Worm (Caenorhabditis elegans): ENCODE data around the gene best-20.

best-20 gene

ce11 chrIV:3755921-3756320 is at the start of gene best-20:
Gene best-20 (plus strand): TSS chrIV:3756221.
- TF ChIP-seq tra-4 (tag; optimal IDR thresholded peaks at IDR 0.05) (no peak), tbx-11 (GFP tag; IDR thresholded peaks at IDR 0.05) (no peak), ceh-13 (GFP tag; optimal IDR thresholded peaks at IDR 0.05) (no peak), sea-1 (GFP tag; conservative IDR thresholded peaks at IDR 0.05) (no peak), B0310.2 (tag; optimal IDR thresholded peaks at IDR 0.05) (no peak), flt-1 (GFP tag; IDR thresholded peaks at IDR 0.05) (no peak), scrt-1 (GFP tag; IDR thresholded peaks at IDR 0.05) (no peak), aly-1 (tag; optimal IDR thresholded peaks at IDR 0.05) (no peak), ets-7 (tag; optimal IDR thresholded peaks at IDR 0.05) (no peak), hmg-4 (GFP tag; optimal IDR thresholded peaks at IDR 0.05) (no peak), hmbx-1 (tag; optimal IDR thresholded peaks at IDR 0.05) (no peak), F13C5.2 (tag; optimal IDR thresholded peaks at IDR 0.05) (no peak), hnd-1 (tag; optimal IDR thresholded peaks at IDR 0.05) (no peak), pes-1 (GFP tag; IDR thresholded peaks at IDR 0.05) (no peak), ceh-36 (tag; optimal IDR thresholded peaks at IDR 0.05) (no peak), tbx-37 (GFP tag; conservative IDR thresholded peaks at IDR 0.05) (no peak)

ce11 chrIV:3709200-3709599 is 46.8 kb upstream of the best-20 start, which contains the start of gene Y37E11AL.1:
Gene Y37E11AL.1 (plus strand): TSS chrIV:3709500.
- no peak for TF ChIP-seq tbx-37 (GFP tag; conservative IDR thresholded peaks at IDR 0.05)
- TF ChIP-seq F13C5.2 (tag; optimal IDR thresholded peaks at IDR 0.05): no peak
- TF ChIP-seq tbx-11 (GFP tag; IDR thresholded peaks at IDR 0.05): no peak
- no peak for TF ChIP-seq hmg-4 (GFP tag; optimal IDR thresholded peaks at IDR 0.05)
- TF ChIP-seq ama-1 (optimal IDR thresholded peaks at IDR 0.05): no peak
- TF ChIP-seq pes-1 (GFP tag; IDR thresholded peaks at IDR 0.05): no peak

ce11 chrIV:3710737-3711136 is 45.3 kb upstream of the best-20 start:
- no peak for TF ChIP-seq flt-1 (GFP tag; IDR thresholded peaks at IDR 0.05)
- TF ChIP-seq ets-7 (tag; optimal IDR thresholded peaks at IDR 0.05): no peak
- no peak for TF ChIP-seq F13C5.2 (tag; optimal IDR thresholded peaks at IDR 0.05)
- TF ChIP-seq ceh-13 (GFP tag; optimal IDR thresholded peaks at IDR 0.05): no peak
- no peak for TF ChIP-seq sea-1 (GFP tag; conservative IDR thresholded peaks at IDR 0.05)
- no peak for TF ChIP-seq B0310.2 (tag; optimal IDR thresholded peaks at IDR 0.05)

ce11 chrIV:3719057-3719456 is 37.0 kb upstream of the best-20 start, which contains the start of gene Y37E11AM.3:
Gene Y37E11AM.3 (minus strand): TSS chrIV:3719157.
- TF ChIP-seq hnd-1 (tag; optimal IDR thresholded peaks at IDR 0.05) (no peak), tra-4 (tag; optimal IDR thresholded peaks at IDR 0.05) (no peak), hmbx-1 (tag; optimal IDR thresholded peaks at IDR 0.05) (no peak)

ce11 chrIV:3720644-3721043 is 35.4 kb upstream of the best-20 start:
- TF ChIP-seq hmg-4 (GFP tag; optimal IDR thresholded peaks at IDR 0.05) (no peak), flt-1 (GFP tag; IDR thresholded peaks at IDR 0.05) (no peak), ets-7 (tag; optimal IDR thresholded peaks at IDR 0.05) (no peak), ama-1 (optimal IDR thresholded peaks at IDR 0.05) (no peak), aly-1 (tag; optimal IDR thresholded peaks at IDR 0.05) (no peak), F13C5.2 (tag; optimal IDR thresholded peaks at IDR 0.05) (no peak), ceh-36 (tag; optimal IDR thresholded peaks at IDR 0.05) (no peak), hmbx-1 (tag; optimal IDR thresholded peaks at IDR 0.05) (no peak), hnd-1 (tag; optimal IDR thresholded peaks at IDR 0.05) (no peak), tra-4 (tag; optimal IDR thresholded peaks at IDR 0.05) (no peak), tbx-37 (GFP tag; conservative IDR thresholded peaks at IDR 0.05) (no peak), B0310.2 (tag; optimal IDR thresholded peaks at IDR 0.05) (no peak)

ce11 chrIV:3721973-3722372 is 34.0 kb upstream of the best-20 start:
- TF ChIP-seq B0310.2 (tag; optimal IDR thresholded peaks at IDR 0.05) (no peak), pes-1 (GFP tag; IDR thresholded peaks at IDR 0.05) (no peak), sea-1 (GFP tag; conservative IDR thresholded peaks at IDR 0.05) (no peak), ceh-36 (tag; optimal IDR thresholded peaks at IDR 0.05) (no peak), tbx-11 (GFP tag; IDR thresholded peaks at IDR 0.05) (no peak)

ce11 chrIV:3722690-3723089 is 33.3 kb upstream of the best-20 start, which contains the start of gene Y37E11AM.4:
Gene Y37E11AM.4 (minus strand): TSS chrIV:3722790.
- no peak for TF ChIP-seq aly-1 (tag; optimal IDR thresholded peaks at IDR 0.05)
- no peak for TF ChIP-seq scrt-1 (GFP tag; IDR thresholded peaks at IDR 0.05)
- no peak for TF ChIP-seq hnd-1 (tag; optimal IDR thresholded peaks at IDR 0.05)
- no peak for TF ChIP-seq ets-7 (tag; optimal IDR thresholded peaks at IDR 0.05)
- TF ChIP-seq ceh-13 (GFP tag; optimal IDR thresholded peaks at IDR 0.05): no peak
- TF ChIP-seq B0310.2 (tag; optimal IDR thresholded peaks at IDR 0.05): no peak
- no peak for TF ChIP-seq flt-1 (GFP tag; IDR thresholded peaks at IDR 0.05)

ce11 chrIV:3725361-3725760 is 30.7 kb upstream of the best-20 start, which contains the start of gene Y37E11AM.2:
Gene Y37E11AM.2 (minus strand): TSS chrIV:3725461.
- no peak for TF ChIP-seq ets-7 (tag; optimal IDR thresholded peaks at IDR 0.05)
- TF ChIP-seq ceh-36 (tag; optimal IDR thresholded peaks at IDR 0.05): no peak
- TF ChIP-seq flt-1 (GFP tag; IDR thresholded peaks at IDR 0.05): no peak
- no peak for TF ChIP-seq ama-1 (optimal IDR thresholded peaks at IDR 0.05)
- TF ChIP-seq tbx-11 (GFP tag; IDR thresholded peaks at IDR 0.05): no peak
- TF ChIP-seq pes-1 (GFP tag; IDR thresholded peaks at IDR 0.05): no peak
- no peak for TF ChIP-seq sea-1 (GFP tag; conservative IDR thresholded peaks at IDR 0.05)
- no peak for TF ChIP-seq tbx-37 (GFP tag; conservative IDR thresholded peaks at IDR 0.05)
- no peak for TF ChIP-seq B0310.2 (tag; optimal IDR thresholded peaks at IDR 0.05)
- no peak for TF ChIP-seq tra-4 (tag; optimal IDR thresholded peaks at IDR 0.05)
- no peak for TF ChIP-seq hmbx-1 (tag; optimal IDR thresholded peaks at IDR 0.05)
- TF ChIP-seq aly-1 (tag; optimal IDR thresholded peaks at IDR 0.05): no peak
- TF ChIP-seq scrt-1 (GFP tag; IDR thresholded peaks at IDR 0.05): no peak
- no peak for TF ChIP-seq ceh-13 (GFP tag; optimal IDR thresholded peaks at IDR 0.05)
- no peak for TF ChIP-seq hnd-1 (tag; optimal IDR thresholded peaks at IDR 0.05)
- TF ChIP-seq hmg-4 (GFP tag; optimal IDR thresholded peaks at IDR 0.05): no peak
- no peak for TF ChIP-seq F13C5.2 (tag; optimal IDR thresholded peaks at IDR 0.05)

Measured in whole organism, early embryonic.